Fruit fly (Drosophila melanogaster) whole organism, embryonic: ENCODE results near the gene CG15152.

Source experiments
- Asciz ChIP-seq: fragments of 200-800 bp; sonication (Bioruptor generic); optimal IDR thresholded peaks from 2 replicates; lab custom pipeline; 2017; ENCODE audit warnings: missing biosample characterization, mild to moderate bottlenecking, missing genetic modification characterization, missing genetic modification reagents
- BEAF-32 ChIP-seq: fragments of 200-800 bp; sonication (Bioruptor generic); optimal IDR thresholded peaks from 3 replicates; lab custom pipeline; 2017; ENCODE audit warnings: missing biosample characterization, missing genetic modification characterization, mild to moderate bottlenecking, moderate library complexity, missing genetic modification reagents
- Bdp1 ChIP-seq: fragments of 200-800 bp; sonication (Bioruptor generic); optimal IDR thresholded peaks from 3 replicates; lab custom pipeline; 2016; ENCODE audit warnings: missing biosample characterization, missing genetic modification characterization
- Bgb ChIP-seq: fragments of 200-800 bp; sonication (Bioruptor generic); IDR thresholded peaks from 2 replicates; pipeline ENCODE4 v1.3.6; 2022; ENCODE audit warnings: missing biosample characterization, missing genetic modification characterization; ENCODE audit not compliant: partially characterized antibody
- Blimp-1 ChIP-seq: fragments of 200-800 bp; sonication (Bioruptor generic); optimal IDR thresholded peaks from 3 replicates; lab custom pipeline; 2018; ENCODE audit warnings: missing biosample characterization, missing genetic modification characterization, mild to moderate bottlenecking, moderate library complexity, missing genetic modification reagents
- CG12104 ChIP-seq: fragments of 200-800 bp; sonication (Bioruptor generic); optimal IDR thresholded peaks from 3 replicates; lab custom pipeline; 2016; ENCODE audit warnings: missing biosample characterization, missing genetic modification characterization
- CG14710 ChIP-seq: fragments of 200-800 bp; sonication (Bioruptor generic); optimal IDR thresholded peaks from 3 replicates; lab custom pipeline; 2019; ENCODE audit warnings: missing biosample characterization, mild to moderate bottlenecking, missing genetic modification characterization, moderate library complexity
- CG15011 ChIP-seq: fragments of 200-800 bp; sonication (Bioruptor generic); optimal IDR thresholded peaks from 3 replicates; lab custom pipeline; 2018; ENCODE audit warnings: missing biosample characterization, mild to moderate bottlenecking, missing genetic modification characterization
- CG16813 ChIP-seq: fragments of 200-800 bp; sonication (Bioruptor generic); IDR thresholded peaks from 3 replicates; pipeline ENCODE4 v1.3.6; 2022; ENCODE audit warnings: missing biosample characterization, missing genetic modification characterization; ENCODE audit not compliant: partially characterized antibody
- CG17802 ChIP-seq: fragments of 200-800 bp; sonication (Bioruptor generic); optimal IDR thresholded peaks from 2 replicates; lab custom pipeline; 2018; ENCODE audit warnings: missing biosample characterization, mild to moderate bottlenecking, missing genetic modification characterization, moderate library complexity
- CG2678 ChIP-seq: fragments of 200-800 bp; sonication (Bioruptor generic); optimal IDR thresholded peaks from 3 replicates; lab custom pipeline; 2019; ENCODE audit warnings: missing biosample characterization, mild to moderate bottlenecking, missing genetic modification characterization, moderate library complexity
- CG31388 ChIP-seq: fragments of 200-800 bp; sonication (Bioruptor generic); optimal IDR thresholded peaks from 2 replicates; lab custom pipeline; 2016; ENCODE audit warnings: missing biosample characterization, missing genetic modification characterization
- CG3163 ChIP-seq: fragments of 200-800 bp; sonication (Bioruptor generic); optimal IDR thresholded peaks from 3 replicates; lab custom pipeline; 2016; ENCODE audit warnings: missing biosample characterization, missing genetic modification characterization
- CG4854 ChIP-seq: fragments of 200-800 bp; sonication (Bioruptor generic); optimal IDR thresholded peaks from 2 replicates; lab custom pipeline; 2016; ENCODE audit warnings: missing biosample characterization, missing genetic modification characterization, inconsistent platforms
- CG6689 ChIP-seq: fragments of 200-800 bp; sonication (Bioruptor generic); IDR thresholded peaks from 2 replicates; pipeline ENCODE4 v1.3.6; 2022; ENCODE audit warnings: missing biosample characterization, missing genetic modification characterization
- CG7271 ChIP-seq: fragments of 200-800 bp; sonication (Bioruptor generic); optimal IDR thresholded peaks from 2 replicates; lab custom pipeline; 2018; ENCODE audit warnings: missing biosample characterization, mild to moderate bottlenecking, missing genetic modification characterization, moderate library complexity
- CG7357 ChIP-seq: fragments of 200-800 bp; sonication (Bioruptor generic); IDR thresholded peaks from 3 replicates; pipeline ENCODE4 v1.3.6; 2022; ENCODE audit warnings: missing biosample characterization, missing genetic modification characterization
- CG7372 ChIP-seq: fragments of 200-800 bp; sonication (Bioruptor generic); IDR thresholded peaks from 2 replicates; pipeline ENCODE4 v1.3.6; 2022; ENCODE audit warnings: missing biosample characterization, missing genetic modification characterization
- CG7556 ChIP-seq: fragments of 200-800 bp; sonication (Bioruptor generic); optimal IDR thresholded peaks from 2 replicates; lab custom pipeline; 2017; ENCODE audit warnings: missing biosample characterization, mild to moderate bottlenecking, missing genetic modification characterization
- CG8478 ChIP-seq: fragments of >200 bp; optimal IDR thresholded peaks from 2 replicates; lab custom pipeline; 2018
- CG8924 ChIP-seq: fragments of 200-800 bp; optimal IDR thresholded peaks from 3 replicates; lab custom pipeline; 2019; ENCODE audit warnings: missing biosample characterization, mild to moderate bottlenecking, missing genetic modification characterization, moderate library complexity
- H15 ChIP-seq: fragments of 200-800 bp; sonication (Bioruptor generic); IDR thresholded peaks from 3 replicates; pipeline ENCODE4 v1.3.6; 2022; ENCODE audit warnings: missing biosample characterization, missing genetic modification characterization
- Hey ChIP-seq: fragments of 200-800 bp; sonication (Bioruptor generic); optimal IDR thresholded peaks from 3 replicates; lab custom pipeline; 2018; ENCODE audit warnings: missing biosample characterization, mild to moderate bottlenecking, missing genetic modification characterization
- HmgD ChIP-seq: fragments of 200-800 bp; sonication (Bioruptor generic); optimal IDR thresholded peaks from 3 replicates; lab custom pipeline; 2016; ENCODE audit warnings: missing biosample characterization, missing genetic modification characterization
- Max ChIP-seq: fragments of 200-800 bp; sonication (Bioruptor generic); optimal IDR thresholded peaks from 2 replicates; lab custom pipeline; 2016; ENCODE audit warnings: missing biosample characterization, mild to moderate bottlenecking, missing genetic modification characterization
- Mes4 ChIP-seq: fragments of 200-800 bp; sonication (Bioruptor generic); optimal IDR thresholded peaks from 2 replicates; lab custom pipeline; 2016; ENCODE audit warnings: missing biosample characterization, missing genetic modification characterization
- Myb ChIP-seq: fragments of 200-800 bp; sonication (Bioruptor generic); optimal IDR thresholded peaks from 2 replicates; lab custom pipeline; 2016; ENCODE audit warnings: missing biosample characterization, missing genetic modification characterization
- Oaz ChIP-seq: fragments of 200-800 bp; sonication (Bioruptor generic); IDR thresholded peaks from 2 replicates; pipeline ENCODE4 v1.3.6; 2022; ENCODE audit warnings: missing biosample characterization, missing genetic modification characterization
- PHDP ChIP-seq: fragments of 200-800 bp; sonication (Bioruptor generic); optimal IDR thresholded peaks from 3 replicates; lab custom pipeline; 2018; ENCODE audit warnings: missing biosample characterization, mild to moderate bottlenecking, missing genetic modification characterization, moderate library complexity
- Poxn ChIP-seq: fragments of 200-800 bp; sonication (Bioruptor generic); IDR thresholded peaks from 2 replicates; pipeline ENCODE4 v1.3.6; 2022; ENCODE audit warnings: missing biosample characterization, missing genetic modification characterization
- Scr ChIP-seq: fragments of 200-800 bp; sonication (Bioruptor generic); IDR thresholded peaks from 2 replicates; pipeline ENCODE4 v1.3.6; 2022; ENCODE audit warnings: missing biosample characterization, missing genetic modification characterization; ENCODE audit not compliant: partially characterized antibody
- YL-1 ChIP-seq: fragments of 200-800 bp; sonication (Bioruptor generic); optimal IDR thresholded peaks from 3 replicates; lab custom pipeline; 2017; ENCODE audit warnings: missing biosample characterization, mild to moderate bottlenecking, missing genetic modification characterization
- cad ChIP-seq: fragments of >200 bp; optimal IDR thresholded peaks from 2 replicates; lab custom pipeline; 2017; ENCODE audit warnings: missing biosample characterization, missing genetic modification characterization
- gcm ChIP-seq: fragments of 200-800 bp; sonication (Bioruptor generic); optimal IDR thresholded peaks from 2 replicates; lab custom pipeline; 2019; ENCODE audit warnings: missing biosample characterization, mild to moderate bottlenecking, missing genetic modification characterization, moderate library complexity
- gt ChIP-seq: fragments of 200-800 bp; sonication (Bioruptor generic); IDR thresholded peaks from 2 replicates; pipeline ENCODE4 v1.3.6; 2022; ENCODE audit warnings: missing biosample characterization, missing genetic modification characterization
- ind ChIP-seq: fragments of 200-800 bp; sonication (Bioruptor generic); optimal IDR thresholded peaks from 3 replicates; lab custom pipeline; 2016; ENCODE audit warnings: missing biosample characterization, missing genetic modification characterization
- lab ChIP-seq: fragments of 200-800 bp; sonication (Bioruptor generic); optimal IDR thresholded peaks from 3 replicates; lab custom pipeline; 2017; ENCODE audit warnings: missing biosample characterization, missing genetic modification characterization, mild to moderate bottlenecking, moderate library complexity, missing genetic modification reagents
- nerfin-2 ChIP-seq: fragments of 200-800 bp; sonication (Bioruptor generic); IDR thresholded peaks from 2 replicates; pipeline ENCODE4 v1.3.6; 2022; ENCODE audit warnings: missing biosample characterization, missing genetic modification characterization; ENCODE audit not compliant: partially characterized antibody
- peb ChIP-seq: fragments of 200-800 bp; sonication (Bioruptor generic); IDR thresholded peaks from 2 replicates; pipeline ENCODE4 v1.3.6; 2022; ENCODE audit warnings: missing biosample characterization, missing genetic modification characterization
- pfk ChIP-seq: fragments of 200-800 bp; sonication (Bioruptor generic); optimal IDR thresholded peaks from 2 replicates; lab custom pipeline; 2018; ENCODE audit warnings: missing biosample characterization, mild to moderate bottlenecking, missing genetic modification characterization, moderate library complexity
- phol ChIP-seq: fragments of 200-800 bp; sonication (Bioruptor generic); optimal IDR thresholded peaks from 3 replicates; lab custom pipeline; 2018; ENCODE audit warnings: missing biosample characterization, mild to moderate bottlenecking, missing genetic modification characterization, moderate library complexity
- salm ChIP-seq: fragments of 200-800 bp; sonication (Bioruptor generic); optimal IDR thresholded peaks from 2 replicates; lab custom pipeline; 2018; ENCODE audit warnings: missing biosample characterization, mild to moderate bottlenecking, missing genetic modification characterization
- sd ChIP-seq: fragments of 200-800 bp; sonication (Bioruptor generic); optimal IDR thresholded peaks from 3 replicates; lab custom pipeline; 2018; ENCODE audit warnings: missing biosample characterization, mild to moderate bottlenecking, missing genetic modification characterization, moderate library complexity
- sens-2 ChIP-seq: fragments of 200-800 bp; sonication (Bioruptor generic); IDR thresholded peaks from 2 replicates; pipeline ENCODE4 v1.3.6; 2022; ENCODE audit warnings: missing biosample characterization, missing genetic modification characterization
- seq ChIP-seq: fragments of 200-800 bp; sonication (Bioruptor generic); IDR thresholded peaks from 2 replicates; pipeline ENCODE4 v1.3.6; 2022; ENCODE audit warnings: missing biosample characterization, missing genetic modification characterization
- slbo ChIP-seq: fragments of 200-800 bp; sonication (Bioruptor generic); IDR thresholded peaks from 2 replicates; pipeline ENCODE4 v1.3.6; 2022; ENCODE audit warnings: missing biosample characterization, missing genetic modification characterization
- sr ChIP-seq: fragments of 200-800 bp; sonication (Bioruptor generic); IDR thresholded peaks from 3 replicates; pipeline ENCODE4 v1.3.6; 2022; ENCODE audit warnings: missing biosample characterization, missing genetic modification characterization
- trh ChIP-seq: fragments of 200-800 bp; sonication (Bioruptor generic); optimal IDR thresholded peaks from 2 replicates; lab custom pipeline; 2016; ENCODE audit warnings: missing biosample characterization, missing genetic modification characterization
- tup ChIP-seq: fragments of 200-800 bp; sonication (Bioruptor generic); optimal IDR thresholded peaks from 2 replicates; lab custom pipeline; 2016; ENCODE audit warnings: missing biosample characterization, mild to moderate bottlenecking, missing genetic modification characterization, moderate library complexity
- zfh2 ChIP-seq: fragments of 200-800 bp; sonication (Bioruptor generic); optimal IDR thresholded peaks from 2 replicates; lab custom pipeline; 2016; ENCODE audit warnings: missing biosample characterization, missing genetic modification characterization

The CG15152 gene

DNA sequence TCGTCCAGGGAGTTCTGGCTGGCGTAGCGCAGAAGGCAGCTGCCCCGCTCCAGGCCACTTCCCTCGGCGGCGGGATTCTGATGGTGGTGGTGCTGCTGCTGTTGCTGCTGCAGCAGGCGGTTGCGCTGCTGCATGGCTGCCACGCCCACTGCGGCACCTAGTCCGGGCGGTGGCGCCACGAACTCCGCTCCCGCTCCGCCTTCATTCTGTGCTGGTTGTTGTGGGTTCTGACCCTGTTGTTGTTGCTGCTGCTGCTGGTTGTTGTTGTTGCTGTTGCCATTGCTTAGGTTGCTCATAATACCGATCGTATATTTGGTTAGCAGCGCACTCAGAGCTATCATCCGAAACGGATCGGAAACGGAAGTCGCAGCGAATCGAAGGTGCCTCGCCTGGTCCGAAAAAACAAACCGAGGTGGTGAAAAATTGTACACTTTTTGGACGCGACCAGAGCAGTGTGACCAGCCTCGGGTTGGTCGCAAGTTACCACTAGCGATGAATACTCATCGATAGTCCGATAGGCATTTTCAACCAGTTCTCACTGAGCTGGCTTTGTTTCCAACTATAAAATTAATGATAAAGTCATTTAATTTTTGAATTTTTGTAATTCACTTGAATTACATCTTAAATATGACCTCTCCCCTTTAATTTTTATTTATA, 23.4 kb downstream of the CG15152 start, which contains the start of gene kel (continued):
- TF ChIP-seq CG7271 (peak; percentile 88), phol (peak; percentile 50), nerfin-2 (peak; percentile 61), slbo (GFP tag; lab: Robert Waterston, UW) (peak; percentile 68), Bdp1 (GFP tag; lab: Kevin White, UChicago) (no peak), PHDP (peak; percentile 47), CG2678 (tag; lab: Kevin White, UChicago) (peak; percentile 31), CG14710 (peak; percentile 70), trh (GFP tag; lab: Kevin White, UChicago) (no peak), BEAF-32 (GFP tag; lab: Kevin White, UChicago) (peak; percentile 61), Hey (no peak), gt (no peak), CG7357 (peak; percentile 99), tup (GFP tag; lab: Kevin White, UChicago) (no peak), CG7556 (peak; percentile 10), CG15011 (GFP tag; lab: Kevin White, UChicago) (no peak), cad (GFP tag; lab: Kevin White, UChicago) (peak; percentile 39), Blimp-1 (GFP tag; lab: Kevin White, UChicago) (peak; percentile 13), CG16813 (GFP tag; lab: Robert Waterston, UW) (peak; percentile 61; the same call in 2 of the 3 replicates), HmgD (peak; percentile 37), CG6689 (GFP tag; lab: Robert Waterston, UW) (no peak), H15 (GFP tag; lab: Robert Waterston, UW) (no peak), seq (GFP tag; lab: Robert Waterston, UW) (peak; percentile 52), Bgb (GFP tag; lab: Robert Waterston, UW) (peak; percentile 84), Poxn (GFP tag; lab: Robert Waterston, UW) (no peak), pfk (GFP tag; lab: Kevin White, UChicago) (peak; percentile 53), CG4854 (GFP tag; lab: Kevin White, UChicago) (no peak), gcm (GFP tag; lab: Kevin White, UChicago) (no peak), CG3163 (GFP tag; lab: Kevin White, UChicago) (peak; percentile 23), sd (tag; lab: Kevin White, UChicago) (no peak), CG31388 (no peak), ind (GFP tag; lab: Kevin White, UChicago) (peak; percentile 19), CG17802 (peak; percentile 74), Scr (peak; percentile 78), CG8478 (lab: Kevin White, UChicago) (peak; percentile 44), Asciz (peak; percentile 20), CG12104 (GFP tag; lab: Kevin White, UChicago) (no peak), sr (GFP tag; lab: Robert Waterston, UW) (0 out of 3 replicates have a peak, but pooled peaks have one; percentile 9), zfh2 (GFP tag; lab: Kevin White, UChicago) (peak; percentile 33), peb (GFP tag; lab: Robert Waterston, UW) (no peak), YL-1 (GFP tag; lab: Kevin White, UChicago) (peak; percentile 78), CG7372 (no peak), Max (GFP tag; lab: Kevin White, UChicago) (peak; percentile 26), sens-2 (no peak), lab (peak; percentile 75), CG8924 (tag; lab: Kevin White, UChicago) (peak; percentile 57), Oaz (GFP tag; lab: Robert Waterston, UW) (no peak), Mes4 (GFP tag; lab: Kevin White, UChicago) (peak; percentile 5), Myb (GFP tag; lab: Kevin White, UChicago) (peak; percentile 21), salm (no peak)
